Fruit fly (Drosophila melanogaster): Measurements from ENCODE around the gene Sid.

Sid gene

dm6 chr3R:28634981-28635930 lies 35.2 kb upstream of the Sid start, which contains the start of gene CG10011:
CG10011 (minus strand) TSS chr3R:28635099.
- TF ChIP-seq h (optimal IDR thresholded peaks at IDR 0.05) (no peak), Myc (optimal IDR thresholded peaks at IDR 0.05) (no peak), Sin3A (optimal IDR thresholded peaks at IDR 0.05) (no peak), ttk (optimal IDR thresholded peaks at IDR 0.05) (no peak), insv (optimal IDR thresholded peaks at IDR 0.05) (no peak), psq (optimal IDR thresholded peaks at IDR 0.05) (no peak)

- TF ChIP-seq Sin3A (optimal IDR thresholded peaks at IDR 0.05) (no peak), psq (optimal IDR thresholded peaks at IDR 0.05) (no peak), Myc (optimal IDR thresholded peaks at IDR 0.05) (no peak), h (optimal IDR thresholded peaks at IDR 0.05) (no peak), ttk (optimal IDR thresholded peaks at IDR 0.05) (no peak), insv (optimal IDR thresholded peaks at IDR 0.05) (no peak)
These were observed 34.4 kb upstream of the Sid start, which contains the start of gene CG9988 for dm6 chr3R:28636111-28636510. CG9988 (plus strand) TSS chr3R:28636411.

- TF ChIP-seq insv (optimal IDR thresholded peaks at IDR 0.05) (no peak), Myc (optimal IDR thresholded peaks at IDR 0.05) (no peak), ttk (optimal IDR thresholded peaks at IDR 0.05) (no peak), psq (optimal IDR thresholded peaks at IDR 0.05) (no peak), h (optimal IDR thresholded peaks at IDR 0.05) (no peak), Sin3A (optimal IDR thresholded peaks at IDR 0.05) (no peak)
These were observed 27.7 kb upstream of the Sid start, which contains the start of gene CG14062 for dm6 chr3R:28642791-28643190. CG14062 (minus strand) TSS chr3R:28642891.

- TF ChIP-seq Sin3A (optimal IDR thresholded peaks at IDR 0.05) (no peak), ttk (optimal IDR thresholded peaks at IDR 0.05) (no peak), insv (optimal IDR thresholded peaks at IDR 0.05) (no peak), h (optimal IDR thresholded peaks at IDR 0.05) (no peak), Myc (optimal IDR thresholded peaks at IDR 0.05) (no peak), psq (optimal IDR thresholded peaks at IDR 0.05) (no peak)
These were observed 20.1 kb upstream of the Sid start, which contains the start of gene CG31050 for dm6 chr3R:28650380-28650779. CG31050 (minus strand) TSS chr3R:28650480.

- TF ChIP-seq ttk (optimal IDR thresholded peaks at IDR 0.05), result no peak
- TF ChIP-seq psq (optimal IDR thresholded peaks at IDR 0.05), result no peak
- no peak for TF ChIP-seq insv (optimal IDR thresholded peaks at IDR 0.05)
- no peak for TF ChIP-seq Myc (optimal IDR thresholded peaks at IDR 0.05)
- no peak for TF ChIP-seq h (optimal IDR thresholded peaks at IDR 0.05)
- no peak for TF ChIP-seq Sin3A (optimal IDR thresholded peaks at IDR 0.05)
These were observed 15.9 kb upstream of the Sid start for dm6 chr3R:28654596-28654995.

- TF ChIP-seq insv (optimal IDR thresholded peaks at IDR 0.05) (no peak), Sin3A (optimal IDR thresholded peaks at IDR 0.05) (no peak), ttk (optimal IDR thresholded peaks at IDR 0.05) (no peak), psq (optimal IDR thresholded peaks at IDR 0.05) (no peak), Myc (optimal IDR thresholded peaks at IDR 0.05) (no peak), h (optimal IDR thresholded peaks at IDR 0.05) (no peak)
These were observed 14.3 kb upstream of the Sid start for dm6 chr3R:28656127-28656715.

- no peak for TF ChIP-seq insv (optimal IDR thresholded peaks at IDR 0.05)
These were observed 7.5 kb upstream of the Sid start for dm6 chr3R:28662956-28663355.

dm6 chr3R:28668854-28669253 lies 1.6 kb upstream of the Sid start, which contains the start of gene CG33346:
CG33346 (plus strand) TSS chr3R:28669233.
- TF ChIP-seq h (optimal IDR thresholded peaks at IDR 0.05) (no peak), psq (optimal IDR thresholded peaks at IDR 0.05) (no peak), Myc (optimal IDR thresholded peaks at IDR 0.05) (no peak), ttk (optimal IDR thresholded peaks at IDR 0.05) (no peak), insv (optimal IDR thresholded peaks at IDR 0.05) (no peak), Sin3A (optimal IDR thresholded peaks at IDR 0.05) (no peak)

dm6 chr3R:28672134-28672533 lies 1.6 kb downstream of the Sid start:
- TF ChIP-seq Myc (optimal IDR thresholded peaks at IDR 0.05), result no peak
- TF ChIP-seq insv (optimal IDR thresholded peaks at IDR 0.05), result no peak
- no peak for TF ChIP-seq ttk (optimal IDR thresholded peaks at IDR 0.05)
- TF ChIP-seq psq (optimal IDR thresholded peaks at IDR 0.05), result no peak
- TF ChIP-seq h (optimal IDR thresholded peaks at IDR 0.05), result no peak
- no peak for TF ChIP-seq Sin3A (optimal IDR thresholded peaks at IDR 0.05)

dm6 chr3R:28674788-28675187 lies 4.3 kb downstream of the Sid start, which contains the start of gene snu:
snu (plus strand) TSS chr3R:28675041.
- no peak for TF ChIP-seq Sin3A (optimal IDR thresholded peaks at IDR 0.05)
- TF ChIP-seq ttk (optimal IDR thresholded peaks at IDR 0.05), result no peak
- no peak for TF ChIP-seq insv (optimal IDR thresholded peaks at IDR 0.05)
- TF ChIP-seq Myc (optimal IDR thresholded peaks at IDR 0.05), result no peak
- no peak for TF ChIP-seq h (optimal IDR thresholded peaks at IDR 0.05)
- TF ChIP-seq psq (optimal IDR thresholded peaks at IDR 0.05), result no peak

- no peak for TF ChIP-seq Myc (optimal IDR thresholded peaks at IDR 0.05)
These were observed 6.5 kb downstream of the Sid start for dm6 chr3R:28676870-28677526.
